Worm (Caenorhabditis elegans): ENCODE measurements around the gene fbf-1.

fbf-1 gene

ce11 chrII:6113187-6113586 is 32.5 kb upstream of the fbf-1 start, which contains the start of gene heri-1:
Gene heri-1, minus strand, starts transcription at chrII:6113194.
- TF ChIP-seq lsy-2 (tag; optimal IDR thresholded peaks at IDR 0.05) (peak in 1 of 2 experiments; percentile 4), lin-39 (tag; optimal IDR thresholded peaks at IDR 0.05) (no peak), unc-130 (GFP tag; optimal IDR thresholded peaks at IDR 0.05) (peak; percentile 70), D1046.2 (GFP tag; IDR thresholded peaks at IDR 0.05) (no peak)

ce11 chrII:6109989-6110388 is 29.3 kb upstream of the fbf-1 start:
- TF ChIP-seq zip-2 (tag; optimal IDR thresholded peaks at IDR 0.05) (no peak), ceh-44 (GFP tag; IDR thresholded peaks at IDR 0.05) (no peak), vab-7 (GFP tag; IDR thresholded peaks at IDR 0.05) (no peak), fos-1 (tag; optimal IDR thresholded peaks at IDR 0.05) (no peak), F44E2.7 (GFP tag; IDR thresholded peaks at IDR 0.05) (no peak), rbr-2 (tag; optimal IDR thresholded peaks at IDR 0.05) (no peak), daf-8 (GFP tag; IDR thresholded peaks at IDR 0.05) (no peak), daf-12 (tag; optimal IDR thresholded peaks at IDR 0.05) (no peak)

ce11 chrII:6107773-6108172 is 27.1 kb upstream of the fbf-1 start:
- TF ChIP-seq jun-1 (tag; optimal IDR thresholded peaks at IDR 0.05) = no peak
- TF ChIP-seq pqm-1 (tag; optimal IDR thresholded peaks at IDR 0.05) = no peak
- TF ChIP-seq nhr-237 (tag; optimal IDR thresholded peaks at IDR 0.05) = no peak
- TF ChIP-seq R02D3.7 (tag; optimal IDR thresholded peaks at IDR 0.05) = no peak
- peak; percentile 90 for TF ChIP-seq aha-1 (tag)
- no peak for TF ChIP-seq ceh-20 (GFP tag; IDR thresholded peaks at IDR 0.05)
- TF ChIP-seq ceh-82 (tag; optimal IDR thresholded peaks at IDR 0.05) = no peak

ce11 chrII:6103986-6104385 is 23.3 kb upstream of the fbf-1 start:
- TF ChIP-seq R02D3.7 (tag; optimal IDR thresholded peaks at IDR 0.05) (no peak), zfp-2 (tag; optimal IDR thresholded peaks at IDR 0.05) (no peak), spr-1 (tag; optimal IDR thresholded peaks at IDR 0.05) (no peak), snpc-1.2 (GFP tag; IDR thresholded peaks at IDR 0.05) (no peak), F37D6.2 (tag; optimal IDR thresholded peaks at IDR 0.05) (no peak), lir-3 (tag; optimal IDR thresholded peaks at IDR 0.05) (no peak), unc-62 (GFP tag; optimal IDR thresholded peaks at IDR 0.05 in 1 of 2) (peak in 1 of 2 experiments; percentile 94), unc-62 (tag; optimal IDR thresholded peaks at IDR 0.05) (no peak)

- TF ChIP-seq ZK337.2 (GFP tag; IDR thresholded peaks at IDR 0.05) = no peak
- no peak for TF ChIP-seq ces-1 (GFP tag; optimal IDR thresholded peaks at IDR 0.05)
- no peak for TF ChIP-seq duxl-1 (tag; optimal IDR thresholded peaks at IDR 0.05; ENCODE audit: poor library complexity)
- no peak for TF ChIP-seq nhr-42 (GFP tag; IDR thresholded peaks at IDR 0.05)
- TF ChIP-seq ceh-44 (GFP tag; IDR thresholded peaks at IDR 0.05) = no peak
- TF ChIP-seq ceh-62 (tag; optimal IDR thresholded peaks at IDR 0.05) = no peak
- no peak for TF ChIP-seq daf-19 (GFP tag; conservative IDR thresholded peaks at IDR 0.05)
- no peak for TF ChIP-seq fos-1 (tag; optimal IDR thresholded peaks at IDR 0.05)
- TF ChIP-seq hlh-11 (tag; optimal IDR thresholded peaks at IDR 0.05) = no peak
- no peak for TF ChIP-seq cey-2 (tag; optimal IDR thresholded peaks at IDR 0.05; ENCODE audit: borderline replicate concordance, insufficient read depth)
- no peak for TF ChIP-seq mes-2 (tag; optimal IDR thresholded peaks at IDR 0.05; ENCODE audit: poor library complexity, severe bottlenecking)
- TF ChIP-seq D1046.2 (GFP tag; IDR thresholded peaks at IDR 0.05) = no peak
- no peak for TF ChIP-seq zfp-3 (GFP tag; conservative IDR thresholded peaks at IDR 0.05)
- TF ChIP-seq F10B5.3 (tag; optimal IDR thresholded peaks at IDR 0.05) = no peak
These were observed 20.8 kb upstream of the fbf-1 start for ce11 chrII:6101475-6101874.

Measured in whole organism, L4 larva.